Worm (Caenorhabditis elegans): ENCODE results near the gene F32D8.15.

F32D8.15 gene

ce11 chrV:10953471-10954155 is 49.8 kb downstream of the F32D8.15 start:
- TF ChIP-seq pat-9 (tag; optimal IDR thresholded peaks at IDR 0.05) (no peak), ceh-30 (tag; optimal IDR thresholded peaks at IDR 0.05) (no peak), C08G9.2 (tag; optimal IDR thresholded peaks at IDR 0.05) (no peak), Y22D7AL.16 (tag; optimal IDR thresholded peaks at IDR 0.05) (no peak), hlh-15 (tag; optimal IDR thresholded peaks at IDR 0.05) (no peak), ahr-1 (tag; optimal IDR thresholded peaks at IDR 0.05) (no peak), ceh-2 (tag; optimal IDR thresholded peaks at IDR 0.05) (no peak), dve-1 (tag; optimal IDR thresholded peaks at IDR 0.05) (no peak), ceh-34 (tag; optimal IDR thresholded peaks at IDR 0.05) (no peak), ttx-3 (tag; optimal IDR thresholded peaks at IDR 0.05) (no peak), hlh-30 (tag; optimal IDR thresholded peaks at IDR 0.05; ENCODE audit: insufficient read depth) (no peak), K02D7.2 (tag; optimal IDR thresholded peaks at IDR 0.05) (no peak), elt-4 (tag; optimal IDR thresholded peaks at IDR 0.05) (no peak), T23F11.4 (GFP tag; optimal IDR thresholded peaks at IDR 0.05) (no peak), gmeb-2 (tag; optimal IDR thresholded peaks at IDR 0.05) (no peak), tbx-2 (tag; optimal IDR thresholded peaks at IDR 0.05) (no peak), C38D4.7 (GFP tag; optimal IDR thresholded peaks at IDR 0.05) (no peak), sox-2 (GFP tag; IDR thresholded peaks at IDR 0.05) (no peak), ceh-19 (GFP tag; optimal IDR thresholded peaks at IDR 0.05) (no peak)

- TF ChIP-seq sox-4 (tag; optimal IDR thresholded peaks at IDR 0.05) (no peak), ceh-9 (tag; optimal IDR thresholded peaks at IDR 0.05) (no peak), ceh-24 (tag; optimal IDR thresholded peaks at IDR 0.05) (no peak), nhr-232 (tag; optimal IDR thresholded peaks at IDR 0.05) (no peak), ceh-22 (tag; optimal IDR thresholded peaks at IDR 0.05) (no peak)
These were observed 50.5 kb downstream of the F32D8.15 start, which contains the start of gene clec-221 for ce11 chrV:10954334-10954733. clec-221 (minus strand) TSS chrV:10954434.

ce11 chrV:10954832-10955231 is 51.0 kb downstream of the F32D8.15 start, which contains the start of gene F17C11.6:
F17C11.6 (plus strand) TSS chrV:10955121.
- TF ChIP-seq hlh-8 (tag; optimal IDR thresholded peaks at IDR 0.05) (no peak), pha-4 (tag; optimal IDR thresholded peaks at IDR 0.05) (no peak)

DNA sequence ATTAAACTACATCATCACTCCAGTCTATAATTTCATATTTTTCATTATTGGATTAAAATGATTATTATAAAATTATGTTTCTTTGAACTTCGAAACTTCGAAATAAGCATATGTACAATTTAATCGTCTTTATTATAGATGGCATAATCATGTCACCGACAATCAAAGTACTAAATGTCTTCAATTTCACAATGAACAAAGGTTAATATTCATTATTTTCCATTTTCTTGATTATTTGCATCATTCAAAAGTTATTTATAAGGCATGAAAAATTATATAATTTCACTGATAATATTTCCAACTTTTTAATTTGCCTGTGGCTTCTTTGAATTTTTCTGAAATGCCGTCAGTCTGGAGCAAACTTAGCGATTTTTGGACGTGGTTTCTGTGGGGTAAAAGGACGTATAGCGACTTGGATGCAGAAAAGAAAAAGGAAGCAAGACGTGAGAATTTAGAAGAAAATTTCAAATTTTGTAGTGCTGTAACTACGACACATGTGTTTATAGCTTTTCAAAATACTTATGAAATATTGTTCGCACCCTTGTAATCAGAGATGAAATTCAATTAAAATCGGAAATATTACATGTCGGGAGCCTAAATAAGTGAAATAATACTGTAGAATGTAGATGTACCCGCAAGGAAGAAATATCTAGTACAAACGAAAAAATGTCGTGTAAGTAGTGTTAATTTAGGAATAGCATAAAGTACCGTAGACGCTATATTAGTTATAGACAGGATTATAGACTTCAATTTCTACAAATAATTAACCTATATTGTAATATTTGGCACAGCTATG is 52.0 kb downstream of the F32D8.15 start, which contains the start of gene F17C11.13:
F17C11.13 (plus strand) TSS at position 243 of the 796 bp plus-strand sequence.
- TF ChIP-seq elt-2 (tag; optimal IDR thresholded peaks at IDR 0.05): no peak
- TF ChIP-seq tbx-2 (tag; optimal IDR thresholded peaks at IDR 0.05): no peak
- TF ChIP-seq hlh-6 (tag; optimal IDR thresholded peaks at IDR 0.05): no peak
- no peak for TF ChIP-seq F13H6.1 (tag; optimal IDR thresholded peaks at IDR 0.05)
- no peak for TF ChIP-seq ceh-6 (GFP tag; optimal IDR thresholded peaks at IDR 0.05)
- no peak for TF ChIP-seq ceh-19 (GFP tag; optimal IDR thresholded peaks at IDR 0.05)
- no peak for TF ChIP-seq mec-3 (tag; optimal IDR thresholded peaks at IDR 0.05; ENCODE audit: borderline replicate concordance)
- TF ChIP-seq pat-9 (tag; optimal IDR thresholded peaks at IDR 0.05): no peak
- TF ChIP-seq hlh-15 (tag; optimal IDR thresholded peaks at IDR 0.05): no peak
- TF ChIP-seq fkh-6 (tag; optimal IDR thresholded peaks at IDR 0.05): no peak
- no peak for TF ChIP-seq ceh-24 (tag; optimal IDR thresholded peaks at IDR 0.05)
- TF ChIP-seq ama-1 (optimal IDR thresholded peaks at IDR 0.05): no peak
- TF ChIP-seq rnt-1 (tag; optimal IDR thresholded peaks at IDR 0.05): no peak
- TF ChIP-seq T23F11.4 (GFP tag; optimal IDR thresholded peaks at IDR 0.05): no peak
- TF ChIP-seq ceh-34 (tag; optimal IDR thresholded peaks at IDR 0.05): no peak
- no peak for TF ChIP-seq ceh-30 (tag; optimal IDR thresholded peaks at IDR 0.05)

All from whole organism, late embryonic.